Worm (Caenorhabditis elegans) whole organism, L2 larva: ENCODE measurements around the gene famp-1.

Source experiments
- R02D3.7 ChIP-seq: fragments of 150-350 bp; optimal IDR thresholded peaks from 2 replicates; lab custom pipeline; 2014; ENCODE audit warnings: missing biosample characterization, missing genetic modification characterization
- aly-2 ChIP-seq: fragments of 150-350 bp; optimal IDR thresholded peaks from 2 replicates; lab custom pipeline; 2014; ENCODE audit warnings: missing biosample characterization, missing genetic modification characterization
- ceh-82 ChIP-seq: fragments of 150-350 bp; optimal IDR thresholded peaks from 2 replicates; lab custom pipeline; 2014; ENCODE audit warnings: missing biosample characterization, missing genetic modification characterization
- egl-27 ChIP-seq: sonication (generic microtip); optimal IDR thresholded peaks from 3 replicates; lab custom pipeline; 2017; ENCODE audit warnings: missing biosample characterization, missing genetic modification reagents, missing genetic modification characterization
- nhr-10 ChIP-seq: sonication (generic microtip); optimal IDR thresholded peaks from 2 replicates; lab custom pipeline; 2017; ENCODE audit warnings: missing biosample characterization, missing genetic modification characterization
- nhr-11 ChIP-seq: fragments of 150-350 bp; optimal IDR thresholded peaks from 2 replicates; lab custom pipeline; 2014; ENCODE audit warnings: missing biosample characterization, missing genetic modification characterization
- skn-1 ChIP-seq: sonication (generic microtip); optimal IDR thresholded peaks from 2 replicates; lab custom pipeline; 2017; ENCODE audit warnings: missing biosample characterization, missing genetic modification characterization
- unc-55 ChIP-seq: fragments of 150-350 bp; sonication (generic microtip); optimal IDR thresholded peaks from 3 replicates; lab custom pipeline; 2014; ENCODE audit warnings: missing biosample characterization, missing genetic modification reagents, missing genetic modification characterization
- zag-1 ChIP-seq: fragments of 150-350 bp; optimal IDR thresholded peaks from 2 replicates; lab custom pipeline; 2014; ENCODE audit warnings: missing biosample characterization, missing genetic modification characterization
- ztf-11 ChIP-seq: sonication (generic microtip); optimal IDR thresholded peaks from 2 replicates; lab custom pipeline; 2017; ENCODE audit warnings: missing biosample characterization, missing genetic modification characterization
- ztf-4 ChIP-seq: fragments of 150-350 bp; optimal IDR thresholded peaks from 2 replicates; lab custom pipeline; 2014; ENCODE audit warnings: missing biosample characterization, missing genetic modification characterization

DNA sequence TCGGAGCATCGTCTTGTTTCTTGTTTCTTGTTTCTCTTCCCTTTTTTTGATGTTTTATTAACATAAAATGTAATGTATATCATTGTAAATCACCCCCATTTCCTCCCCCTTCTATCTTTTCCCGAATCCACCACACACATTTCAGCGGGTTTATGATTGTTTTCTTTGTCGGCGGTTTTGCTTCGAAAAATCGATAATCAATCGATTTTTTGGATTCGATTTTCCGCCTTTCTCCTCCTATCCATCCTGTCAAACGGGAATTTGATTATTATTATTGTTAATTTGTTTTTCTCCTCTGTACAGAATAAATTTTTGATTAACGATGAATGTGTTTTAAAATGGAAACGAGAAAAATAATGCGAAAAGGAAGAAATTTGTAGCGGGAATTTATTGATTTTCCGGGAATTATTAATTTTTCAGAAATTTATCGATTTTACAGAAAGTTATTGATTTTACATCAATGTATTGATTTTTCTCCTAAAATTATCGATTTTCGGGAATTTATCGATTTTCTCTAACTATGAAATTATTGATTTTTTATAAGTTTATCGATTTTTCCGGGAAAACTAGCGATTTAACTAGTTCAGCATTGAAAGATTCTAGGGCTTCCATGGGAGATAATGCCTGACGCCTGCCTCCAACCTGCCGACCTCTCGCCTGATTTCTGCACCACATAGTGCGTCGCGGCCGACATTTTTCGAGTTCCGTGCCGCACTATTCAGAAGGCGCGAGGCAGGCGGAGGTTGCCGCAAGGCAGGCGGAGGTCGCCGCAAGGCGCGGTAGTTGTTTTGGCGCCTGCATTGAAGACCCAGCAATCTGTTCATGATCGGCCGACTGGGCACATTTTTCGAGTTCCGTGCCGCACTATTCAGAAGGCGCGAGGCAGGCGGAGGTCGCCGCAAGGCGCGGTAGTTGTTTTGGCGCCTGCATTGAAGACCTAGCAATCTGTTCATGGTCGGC is 26.5 kb downstream of the famp-1 start:
- TF ChIP-seq skn-1 (tag; lab: Kevin White, UChicago) (no peak), aly-2 (tag; lab: Kevin White, UChicago) (no peak), nhr-11 (tag; lab: Kevin White, UChicago) (no peak), zag-1 (tag; lab: Kevin White, UChicago) (no peak), R02D3.7 (tag; lab: Kevin White, UChicago) (no peak), ceh-82 (tag; lab: Kevin White, UChicago) (no peak), egl-27 (no peak), unc-55 (no peak), nhr-10 (no peak), ztf-4 (tag; lab: Kevin White, UChicago) (no peak), ztf-11 (tag; lab: Kevin White, UChicago) (no peak)
